Worm (Caenorhabditis elegans) whole organism, L1 larva: ENCODE measurements around the gene F57A8.6.
"Not testable (repeated sequence)": the region's sequence is repeated elsewhere in the genome, so short reads cannot be mapped to it uniquely, and the experiment has no call there.

Experiments
- C04F5.9 ChIP-seq: sonication (generic microtip); optimal IDR thresholded peaks from 2 replicates; lab custom pipeline; 2016; ENCODE audit warnings: missing genetic modification characterization, missing compliant biosample characterization
- Y116A8C.19 ChIP-seq: sonication (generic microtip); optimal IDR thresholded peaks from 2 replicates; lab custom pipeline; 2016; ENCODE audit warnings: missing compliant biosample characterization, missing genetic modification characterization, borderline replicate concordance
- aha-1 ChIP-seq: fragments of 150-350 bp; optimal IDR thresholded peaks from 2 replicates; lab custom pipeline; 2014; ENCODE audit warnings: missing biosample characterization, missing genetic modification characterization
- blmp-1 ChIP-seq: fragments of 150-350 bp; optimal IDR thresholded peaks from 2 replicates; lab custom pipeline; 2014; ENCODE audit warnings: missing biosample characterization, missing genetic modification characterization
- ceh-8 ChIP-seq: fragments of 200-800 bp; sonication (Bioruptor generic); optimal IDR thresholded peaks from 2 replicates; lab custom pipeline; 2018; ENCODE audit warnings: mild to moderate bottlenecking, missing genetic modification characterization, moderate library complexity, missing compliant biosample characterization
- ceh-82 ChIP-seq, 3 experiments: fragments of 150-350 bp in 1 of 3; sonication (generic microtip) in 2 of 3; optimal IDR thresholded peaks; 2 replicates each; lab custom pipeline; 2014 to 2017; ENCODE audit warnings: missing biosample characterization in 3 of 3, missing genetic modification characterization in 3 of 3
- dpl-1 ChIP-seq, 3 experiments: fragments of 150-350 bp in 2 of 3; sonication (generic microtip) in 1 of 3; optimal IDR thresholded peaks; 2 replicates each; lab custom pipeline; 2014 to 2017; ENCODE audit warnings: missing biosample characterization in 3 of 3, missing genetic modification characterization in 3 of 3, missing genetic modification reagents in 3 of 3
- dsc-1 ChIP-seq: sonication (generic microtip); optimal IDR thresholded peaks from 2 replicates; lab custom pipeline; 2016; ENCODE audit warnings: mild to moderate bottlenecking, missing genetic modification characterization, missing compliant biosample characterization
- efl-1 ChIP-seq, 4 experiments: fragments of 150-350 bp; optimal IDR thresholded peaks in 3 of 4; peaks in 1 of 4; 1 replicate in 1 of 4; 2 replicates in 3 of 4; lab custom pipeline; 2014; ENCODE audit warnings: missing biosample characterization in 2 of 4, missing genetic modification characterization in 2 of 4, missing genetic modification reagents in 2 of 4
- elt-3 ChIP-seq, 6 experiments: fragments of 150-350 bp in 1 of 6; sonication (generic microtip); optimal IDR thresholded peaks; 2 replicates each; lab custom pipeline; 2017 to 2018; ENCODE audit warnings: missing biosample characterization in 6 of 6, missing genetic modification characterization in 6 of 6, inconsistent platforms in 1 of 6
- fos-1 ChIP-seq: fragments of 150-350 bp; optimal IDR thresholded peaks from 2 replicates; lab custom pipeline; 2014; ENCODE audit warnings: missing biosample characterization, missing genetic modification characterization
- grh-1 ChIP-seq: fragments of 200-800 bp; sonication (Bioruptor generic); IDR thresholded peaks from 2 replicates; pipeline ENCODE4 v1.3.6; 2022; ENCODE audit warnings: missing genetic modification reagents, missing genetic modification characterization, missing compliant biosample characterization
- hlh-17 ChIP-seq: fragments of 200-800 bp; sonication (Bioruptor generic); optimal IDR thresholded peaks from 2 replicates; lab custom pipeline; 2018; ENCODE audit warnings: missing genetic modification characterization, mild to moderate bottlenecking, missing compliant biosample characterization, moderate library complexity, borderline replicate concordance
- hpl-2 ChIP-seq: fragments of 150-350 bp; optimal IDR thresholded peaks from 2 replicates; lab custom pipeline; 2014; ENCODE audit warnings: missing biosample characterization, missing genetic modification reagents, missing genetic modification characterization
- isw-1 ChIP-seq: fragments of 200-800 bp; sonication (Bioruptor generic); IDR thresholded peaks from 2 replicates; pipeline ENCODE4 v1.3.6; 2022; ENCODE audit warnings: missing genetic modification characterization, missing compliant biosample characterization
- lin-14 ChIP-seq: fragments of 200-800 bp; sonication (Bioruptor generic); optimal IDR thresholded peaks from 2 replicates; lab custom pipeline; 2018; ENCODE audit warnings: mild to moderate bottlenecking, missing genetic modification characterization, moderate library complexity, missing compliant biosample characterization
- lin-35 ChIP-seq, 2 experiments: fragments of 150-350 bp; optimal IDR thresholded peaks; 2 replicates each; lab custom pipeline; 2014; ENCODE audit warnings: missing biosample characterization in 2 of 2, missing genetic modification characterization in 2 of 2, missing genetic modification reagents in 2 of 2
- lir-3 ChIP-seq: sonication (generic microtip); optimal IDR thresholded peaks from 2 replicates; lab custom pipeline; 2016; ENCODE audit warnings: mild to moderate bottlenecking, missing genetic modification characterization, moderate library complexity, missing compliant biosample characterization; ENCODE audit not compliant: poor library complexity
- lsy-2 ChIP-seq, 2 experiments: fragments of 150-350 bp; optimal IDR thresholded peaks; 2 replicates each; lab custom pipeline; 2014; ENCODE audit warnings: missing biosample characterization in 2 of 2, missing genetic modification characterization in 2 of 2
- mab-9 ChIP-seq: fragments of 200-800 bp; sonication (Bioruptor generic); IDR thresholded peaks from 2 replicates; pipeline ENCODE4 v1.3.6; 2022; ENCODE audit warnings: missing genetic modification reagents, missing genetic modification characterization, missing compliant biosample characterization
- mef-2 ChIP-seq: fragments of 150-350 bp; optimal IDR thresholded peaks from 2 replicates; lab custom pipeline; 2014; ENCODE audit warnings: missing biosample characterization, missing genetic modification characterization
- mep-1 ChIP-seq: fragments of 150-350 bp; optimal IDR thresholded peaks from 2 replicates; lab custom pipeline; 2014; ENCODE audit warnings: missing biosample characterization, missing genetic modification characterization
- nhr-19 ChIP-seq: fragments of 200-800 bp; sonication (Bioruptor generic); conservative IDR thresholded peaks from 2 replicates; pipeline ENCODE4 v1.3.6; 2022; ENCODE audit warnings: missing genetic modification characterization, missing compliant biosample characterization
- nhr-20 ChIP-seq: sonication (generic microtip); optimal IDR thresholded peaks from 2 replicates; lab custom pipeline; 2016; ENCODE audit warnings: mild to moderate bottlenecking, missing genetic modification characterization, missing compliant biosample characterization
- nhr-47 ChIP-seq: sonication (generic microtip); optimal IDR thresholded peaks from 2 replicates; lab custom pipeline; 2016; ENCODE audit warnings: mild to moderate bottlenecking, missing genetic modification characterization, moderate library complexity, missing compliant biosample characterization
- nhr-85 ChIP-seq: sonication (generic microtip); peaks from one replicate; lab custom pipeline; 2016; ENCODE audit warnings: missing genetic modification characterization, inconsistent platforms, missing compliant biosample characterization
- rnt-1 ChIP-seq: sonication (generic microtip); optimal IDR thresholded peaks from 2 replicates; lab custom pipeline; 2016; ENCODE audit warnings: mild to moderate bottlenecking, missing genetic modification characterization, moderate library complexity, missing compliant biosample characterization
- skn-1 ChIP-seq: fragments of 150-350 bp; optimal IDR thresholded peaks from 2 replicates; lab custom pipeline; 2014; ENCODE audit warnings: missing biosample characterization, missing genetic modification characterization
- snpc-4 ChIP-seq: fragments of 150-350 bp; optimal IDR thresholded peaks from 2 replicates; lab custom pipeline; 2014; ENCODE audit warnings: missing biosample characterization, missing genetic modification characterization
- snu-23 ChIP-seq: sonication (generic microtip); optimal IDR thresholded peaks from 2 replicates; lab custom pipeline; 2016; ENCODE audit warnings: missing genetic modification characterization, missing compliant biosample characterization
- sox-4 ChIP-seq: sonication (generic microtip); optimal IDR thresholded peaks from 2 replicates; lab custom pipeline; 2016; ENCODE audit warnings: missing genetic modification characterization, missing compliant biosample characterization
- tbx-2 ChIP-seq: sonication (generic microtip); optimal IDR thresholded peaks from 2 replicates; lab custom pipeline; 2016; ENCODE audit warnings: missing genetic modification characterization, missing compliant biosample characterization
- unc-130 ChIP-seq: fragments of 150-350 bp; optimal IDR thresholded peaks from 2 replicates; lab custom pipeline; 2017; ENCODE audit warnings: missing biosample characterization, missing genetic modification characterization, inconsistent platforms
- xbp-1 ChIP-seq: sonication (generic microtip); optimal IDR thresholded peaks from 2 replicates; lab custom pipeline; 2016; ENCODE audit warnings: missing genetic modification characterization, missing compliant biosample characterization
- zag-1 ChIP-seq: fragments of 150-350 bp; optimal IDR thresholded peaks from 2 replicates; lab custom pipeline; 2014; ENCODE audit warnings: missing biosample characterization, missing genetic modification characterization
- ztf-11 ChIP-seq, 2 experiments: sonication (generic microtip); optimal IDR thresholded peaks; 2 replicates each; lab custom pipeline; 2016 to 2017; ENCODE audit warnings: missing genetic modification characterization in 2 of 2, missing biosample characterization in 1 of 2, missing compliant biosample characterization in 1 of 2

F57A8.6 gene

DNA sequence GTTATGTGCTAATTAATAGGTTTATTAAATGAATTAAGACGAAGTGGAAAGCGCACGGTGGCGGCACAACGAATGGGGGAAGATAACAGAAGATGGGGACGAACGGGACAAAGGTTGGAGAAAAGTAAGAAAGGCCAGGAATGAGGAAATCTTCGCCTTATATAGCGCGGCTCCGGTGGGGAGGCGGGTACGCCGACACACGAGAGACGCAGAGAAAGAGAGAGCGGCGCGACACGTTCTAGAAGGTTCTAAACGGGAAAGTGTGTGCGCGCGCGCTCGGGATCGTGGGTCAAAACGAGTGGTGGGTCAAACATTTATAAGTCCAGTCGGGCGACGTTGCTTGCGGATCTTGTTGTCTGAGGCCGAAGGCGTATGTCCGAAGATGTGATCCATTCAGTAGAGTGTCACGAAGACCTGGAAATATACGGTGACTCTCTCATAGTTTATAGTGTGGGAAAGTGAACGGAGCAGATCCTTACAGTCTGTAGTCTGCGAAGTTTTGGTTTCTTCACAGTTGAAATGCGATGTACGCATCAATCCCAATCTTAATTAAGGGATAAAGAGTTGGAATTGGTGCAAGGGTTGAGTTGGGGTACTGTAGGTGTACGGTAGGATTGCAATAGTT, 24.4 kb downstream of the F57A8.6 start:
- peak; percentile 74 for TF ChIP-seq grh-1
- TF ChIP-seq efl-1 (optimal IDR thresholded peaks at IDR 0.05; lab: Kevin White, UChicago) = not testable (repeated sequence)
- peak in 1 of 2 experiments; percentile 78 for TF ChIP-seq efl-1 (GFP tag; optimal IDR thresholded peaks at IDR 0.05 in 1 of 2; lab: Kevin White, UChicago)
- TF ChIP-seq isw-1 = peak; percentile 12; the same call in 1 of the 2 replicates
- TF ChIP-seq nhr-19 (GFP tag; lab: Robert Waterston, UW) = peak; percentile 42

DNA sequence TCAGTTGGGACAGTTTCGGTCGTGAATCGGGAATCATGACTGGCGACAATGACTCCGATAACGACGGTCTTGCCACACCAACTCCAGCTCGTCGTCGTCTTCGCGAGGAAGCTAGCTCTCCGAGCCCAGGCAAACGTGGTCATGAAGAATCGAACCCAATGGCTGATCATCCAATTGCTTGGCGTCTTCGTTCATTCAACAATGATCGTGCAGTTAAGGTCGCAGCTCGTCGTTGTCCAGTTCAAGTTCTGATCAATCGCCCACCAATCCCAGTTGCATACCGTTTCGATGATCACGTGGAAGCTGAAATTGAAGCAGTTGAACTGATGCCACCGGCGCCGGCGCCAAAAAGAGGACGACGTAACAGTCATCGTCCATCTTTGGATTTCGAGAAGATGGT, 26.5 kb downstream of the F57A8.6 start:
- TF ChIP-seq isw-1 (no peak), elt-3 (tag; optimal IDR thresholded peaks at IDR 0.05; lab: Kevin White, UChicago) (no peak), nhr-19 (GFP tag; lab: Robert Waterston, UW) (no peak), fos-1 (tag; lab: Kevin White, UChicago) (no peak), mep-1 (tag; lab: Kevin White, UChicago) (no peak), ztf-11 (tag; optimal IDR thresholded peaks at IDR 0.05; lab: Kevin White, UChicago) (no peak), lir-3 (tag; lab: Kevin White, UChicago) (no peak), hlh-17 (GFP tag; lab: Kevin White, UChicago) (no peak), ceh-8 (GFP tag; lab: Kevin White, UChicago) (no peak), snu-23 (GFP tag; lab: Kevin White, UChicago) (no peak), xbp-1 (no peak), mef-2 (tag; lab: Kevin White, UChicago) (no peak), sox-4 (tag; lab: Kevin White, UChicago) (no peak), ceh-82 (tag; optimal IDR thresholded peaks at IDR 0.05; lab: Kevin White, UChicago) (no peak), dsc-1 (tag; lab: Kevin White, UChicago) (no peak), nhr-47 (tag; lab: Kevin White, UChicago) (no peak), Y116A8C.19 (tag; lab: Kevin White, UChicago) (no peak), rnt-1 (tag; lab: Kevin White, UChicago) (no peak)

DNA sequence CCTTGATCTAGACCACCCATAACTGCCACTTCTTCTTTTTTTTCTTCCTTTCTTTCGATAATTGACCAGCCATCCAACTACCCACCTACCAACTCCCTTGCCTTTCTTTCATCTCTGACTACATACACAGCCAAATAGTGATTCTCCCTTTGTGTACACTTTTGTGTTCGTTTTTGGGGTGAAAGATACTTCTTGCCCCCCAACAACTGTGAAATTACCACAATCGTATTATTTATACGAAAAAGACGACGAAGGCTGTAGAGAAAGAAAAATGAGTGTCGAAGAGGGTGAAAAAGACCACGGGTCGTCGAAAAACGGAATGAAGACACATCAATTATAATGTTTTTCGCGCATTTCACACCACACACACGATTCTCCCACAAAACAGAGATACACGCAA, 27.2 kb downstream of the F57A8.6 start:
- TF ChIP-seq zag-1 (tag; lab: Kevin White, UChicago) (no peak), unc-130 (no peak), tbx-2 (tag; lab: Kevin White, UChicago) (no peak), efl-1 (optimal IDR thresholded peaks at IDR 0.05; lab: Kevin White, UChicago) (no peak), efl-1 (GFP tag; optimal IDR thresholded peaks at IDR 0.05 in 1 of 2; lab: Kevin White, UChicago) (peak in 1 of 2 experiments; percentile 72), mep-1 (tag; lab: Kevin White, UChicago) (peak; percentile 51), Y116A8C.19 (tag; lab: Kevin White, UChicago) (no peak), grh-1 (no peak), C04F5.9 (tag; lab: Kevin White, UChicago) (no peak), lin-14 (GFP tag; lab: Kevin White, UChicago) (peak; percentile 54), snu-23 (GFP tag; lab: Kevin White, UChicago) (peak; percentile 1), lsy-2 (tag; optimal IDR thresholded peaks at IDR 0.05; lab: Kevin White, UChicago) (peak in 1 of 2 experiments; percentile 36), nhr-20 (tag; lab: Kevin White, UChicago) (peak; percentile 10), elt-3 (tag; optimal IDR thresholded peaks at IDR 0.05; lab: Kevin White, UChicago) (peak in 1 of 6 experiments; percentile 37), nhr-85 (tag; lab: Kevin White, UChicago) (peak; percentile 76), blmp-1 (tag; lab: Kevin White, UChicago) (peak; percentile 79), lin-35 (GFP tag; optimal IDR thresholded peaks at IDR 0.05; lab: Kevin White, UChicago) (peak in 1 of 2 experiments; percentile 16), xbp-1 (peak; percentile 24), hpl-2 (GFP tag; lab: Kevin White, UChicago) (no peak)

DNA sequence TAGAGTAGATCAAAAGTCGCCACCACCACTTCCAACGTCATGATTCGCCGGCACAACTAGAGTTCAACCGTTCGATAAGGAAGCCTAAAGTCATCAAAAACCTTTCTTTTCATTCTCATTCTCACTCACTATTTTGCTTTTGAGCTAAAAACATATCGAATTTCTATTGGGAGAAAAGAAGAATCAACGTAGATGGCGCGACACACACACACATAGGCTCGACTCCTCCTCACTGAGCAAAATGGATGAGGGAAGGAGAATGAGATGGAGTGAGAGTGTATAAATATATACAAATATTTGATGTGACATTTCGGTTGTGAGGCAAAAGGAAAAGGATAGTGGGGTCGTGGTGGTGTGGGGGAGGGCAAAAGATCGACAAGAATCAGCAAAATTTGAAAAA, 29.0 kb downstream of the F57A8.6 start:
- TF ChIP-seq mef-2 (tag; lab: Kevin White, UChicago) (no peak), nhr-85 (tag; lab: Kevin White, UChicago) (peak; percentile 16), zag-1 (tag; lab: Kevin White, UChicago) (no peak), lin-14 (GFP tag; lab: Kevin White, UChicago) (peak; percentile 9), dsc-1 (tag; lab: Kevin White, UChicago) (no peak), ceh-8 (GFP tag; lab: Kevin White, UChicago) (no peak), mab-9 (GFP tag; lab: Robert Waterston, UW) (no peak), mep-1 (tag; lab: Kevin White, UChicago) (peak; percentile 9), skn-1 (no peak), aha-1 (tag; lab: Kevin White, UChicago) (no peak), dpl-1 (GFP tag; optimal IDR thresholded peaks at IDR 0.05; lab: Kevin White, UChicago) (no peak), snpc-4 (tag; lab: Kevin White, UChicago) (no peak), grh-1 (no peak)
